Worm (Caenorhabditis elegans) whole organism, L3 larva: ENCODE results near the gene Y82E9BR.8.

ENCODE experiments used
- nhr-12 ChIP-seq: fragments of 150-350 bp; optimal IDR thresholded peaks from 2 replicates; lab custom pipeline; 2014; ENCODE audit warnings: missing biosample characterization, missing genetic modification characterization
- nhr-77 ChIP-seq: fragments of 150-350 bp; optimal IDR thresholded peaks from 2 replicates; lab custom pipeline; 2014; ENCODE audit warnings: missing biosample characterization, missing genetic modification characterization

ce11 chrIII:1359669-1360068, 1.8 kb upstream of the Y82E9BR.8 start, which contains the start of gene Y82E9BR.9:
- TF ChIP-seq nhr-12 (no peak), nhr-77 (tag; lab: Kevin White, UChicago) (no peak)
